Fruit fly (Drosophila melanogaster): ENCODE results near the gene Acp36DE.

DNA sequence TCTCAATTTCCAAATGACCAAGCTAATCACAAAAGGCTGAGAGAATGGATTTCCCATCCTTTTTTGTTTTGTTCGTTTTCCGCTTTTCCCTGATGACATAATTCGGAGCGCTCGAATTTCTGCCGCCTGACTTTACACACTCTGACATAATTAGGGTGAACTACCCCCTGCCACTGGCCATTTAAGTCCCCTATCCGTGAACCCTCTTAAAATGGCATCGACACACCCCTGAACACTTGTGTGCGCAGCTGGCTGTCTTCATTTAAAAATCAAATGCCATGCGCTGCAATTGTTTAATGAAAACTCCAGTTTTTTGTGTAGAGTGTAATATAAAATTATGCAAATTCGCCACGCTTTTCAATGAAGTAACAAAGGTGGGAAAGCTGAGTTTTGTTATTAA is 12.0 kb upstream of the Acp36DE start:
- TF ChIP-seq Sin3A (optimal IDR thresholded peaks at IDR 0.05) (no peak), h (optimal IDR thresholded peaks at IDR 0.05) (no peak), insv (optimal IDR thresholded peaks at IDR 0.05) (no peak), psq (optimal IDR thresholded peaks at IDR 0.05) (no peak), Myc (optimal IDR thresholded peaks at IDR 0.05) (no peak), ttk (optimal IDR thresholded peaks at IDR 0.05) (no peak)

Measured in Kc167 (cell line).